Worm (Caenorhabditis elegans) whole organism, early embryonic: Measurements from ENCODE around the gene rnp-9.

Source experiments
- B0310.2 ChIP-seq: sonication (generic microtip); optimal IDR thresholded peaks from 2 replicates; lab custom pipeline; 2016; ENCODE audit warnings: mild to moderate bottlenecking, missing genetic modification characterization, missing compliant biosample characterization
- F13C5.2 ChIP-seq: sonication (generic microtip); optimal IDR thresholded peaks from 2 replicates; lab custom pipeline; 2017; ENCODE audit warnings: mild to moderate bottlenecking, missing genetic modification characterization, inconsistent platforms, missing compliant biosample characterization
- aly-1 ChIP-seq: sonication (generic microtip); optimal IDR thresholded peaks from 2 replicates; lab custom pipeline; 2016; ENCODE audit warnings: missing genetic modification characterization, missing compliant biosample characterization
- ama-1 ChIP-seq: fragments of 150-350 bp; optimal IDR thresholded peaks from 2 replicates; lab custom pipeline; 2014
- ceh-13 ChIP-seq: fragments of 200-800 bp; sonication (Bioruptor generic); optimal IDR thresholded peaks from 2 replicates; lab custom pipeline; 2018; ENCODE audit warnings: mild to moderate bottlenecking, missing genetic modification characterization, missing compliant biosample characterization
- ets-7 ChIP-seq: sonication (generic microtip); optimal IDR thresholded peaks from 2 replicates; lab custom pipeline; 2016; ENCODE audit warnings: missing genotype, missing genetic modification characterization, missing compliant biosample characterization
- flt-1 ChIP-seq: fragments of 200-800 bp; sonication (Bioruptor generic); IDR thresholded peaks from 2 replicates; pipeline ENCODE4 v1.3.6; 2022; ENCODE audit warnings: missing genetic modification characterization, missing compliant biosample characterization
- hmbx-1 ChIP-seq: sonication (generic microtip); optimal IDR thresholded peaks from 2 replicates; lab custom pipeline; 2016; ENCODE audit warnings: mild to moderate bottlenecking, missing genetic modification characterization, missing compliant biosample characterization
- pes-1 ChIP-seq: fragments of 200-800 bp; sonication (Bioruptor generic); IDR thresholded peaks from 2 replicates; pipeline ENCODE4 v1.3.6; 2022; ENCODE audit warnings: missing genetic modification reagents, missing genetic modification characterization, missing compliant biosample characterization
- scrt-1 ChIP-seq: fragments of 200-800 bp; sonication (Bioruptor generic); IDR thresholded peaks from 2 replicates; pipeline ENCODE4 v1.3.6; 2022; ENCODE audit warnings: missing genetic modification characterization, missing compliant biosample characterization
- tbx-11 ChIP-seq: fragments of 200-800 bp; sonication (Bioruptor generic); IDR thresholded peaks from 2 replicates; pipeline ENCODE4 v1.3.6; 2022; ENCODE audit warnings: missing genetic modification characterization, missing compliant biosample characterization
- tbx-37 ChIP-seq: fragments of 200-800 bp; sonication (Bioruptor generic); conservative IDR thresholded peaks from 2 replicates; pipeline ENCODE4 v1.3.6; 2022; ENCODE audit warnings: missing genetic modification reagents, missing genetic modification characterization, missing compliant biosample characterization
- tra-4 ChIP-seq: sonication (generic microtip); optimal IDR thresholded peaks from 2 replicates; lab custom pipeline; 2017; ENCODE audit warnings: missing genetic modification characterization, missing compliant biosample characterization

ce11 chrX:10138494-10138893 lies 28.6 kb upstream of the rnp-9 start, which contains the start of gene moc-1:
- TF ChIP-seq tbx-11 (GFP tag; lab: Robert Waterston, UW) (no peak), ama-1 (lab: Kevin White, UChicago) (no peak), scrt-1 (GFP tag; lab: Robert Waterston, UW) (no peak), flt-1 (no peak), ceh-13 (GFP tag; lab: Kevin White, UChicago) (no peak), tbx-37 (no peak), hmbx-1 (tag; lab: Kevin White, UChicago) (no peak), ets-7 (tag; lab: Kevin White, UChicago) (no peak), F13C5.2 (tag; lab: Kevin White, UChicago) (no peak), B0310.2 (no peak), tra-4 (tag; lab: Kevin White, UChicago) (no peak), pes-1 (GFP tag; lab: Robert Waterston, UW) (no peak), aly-1 (tag; lab: Kevin White, UChicago) (no peak)
